Fruit fly (Drosophila melanogaster) S2 (cell line): ENCODE data around the gene ex.
"Not testable (repeated sequence)": the region's sequence is repeated elsewhere in the genome, so short reads cannot be mapped to it uniquely, and the experiment has no call there.

Experiments used
- CG8478 ChIP-seq: fragments of >200 bp; optimal IDR thresholded peaks from 2 replicates; lab custom pipeline; 2018
- CTCF ChIP-seq, 2 experiments: fragments of >200 bp; optimal IDR thresholded peaks; 2 replicates each; lab custom pipeline; 2018

- not testable (repeated sequence) for TF ChIP-seq CG8478; CTCF (optimal IDR thresholded peaks at IDR 0.05; lab: Kevin White, UChicago)
Measured at dm6 chr2L:455274-455673, 24.2 kb downstream of the ex start, which contains the start of gene CG4133.
